Fruit fly (Drosophila melanogaster) whole organism, embryonic: ENCODE results near the gene CG6398.

ENCODE experiments used
- Adf1 ChIP-seq: fragments of 200-800 bp; sonication (Bioruptor generic); IDR thresholded peaks from 2 replicates; pipeline ENCODE4 v1.3.6; 2022; ENCODE audit warnings: missing biosample characterization, missing genetic modification characterization
- CG10147 ChIP-seq: fragments of 200-800 bp; sonication (Bioruptor generic); optimal IDR thresholded peaks from 2 replicates; lab custom pipeline; 2019; ENCODE audit warnings: missing biosample characterization, mild to moderate bottlenecking, missing genetic modification characterization, moderate library complexity
- CG10543 ChIP-seq: fragments of 200-800 bp; sonication (Bioruptor generic); optimal IDR thresholded peaks from 3 replicates; lab custom pipeline; 2017; ENCODE audit warnings: missing biosample characterization, mild to moderate bottlenecking, missing genetic modification characterization, moderate library complexity
- CG13894 ChIP-seq: fragments of 200-800 bp; sonication (Bioruptor generic); optimal IDR thresholded peaks from 3 replicates; lab custom pipeline; 2018; ENCODE audit warnings: missing biosample characterization, mild to moderate bottlenecking, missing genetic modification characterization, moderate library complexity
- CG15011 ChIP-seq: fragments of 200-800 bp; sonication (Bioruptor generic); optimal IDR thresholded peaks from 3 replicates; lab custom pipeline; 2018; ENCODE audit warnings: missing biosample characterization, mild to moderate bottlenecking, missing genetic modification characterization
- CG15073 ChIP-seq: fragments of 200-800 bp; sonication (Bioruptor generic); optimal IDR thresholded peaks from 2 replicates; lab custom pipeline; 2016; ENCODE audit warnings: missing biosample characterization, missing genetic modification characterization
- CG1603 ChIP-seq: fragments of 200-800 bp; sonication (Bioruptor generic); optimal IDR thresholded peaks from 2 replicates; lab custom pipeline; 2019; ENCODE audit warnings: missing biosample characterization, mild to moderate bottlenecking, missing genetic modification characterization, moderate library complexity
- CG2199 ChIP-seq: fragments of 200-800 bp; sonication (Bioruptor generic); IDR thresholded peaks from 3 replicates; pipeline ENCODE4 v1.3.6; 2022; ENCODE audit warnings: missing biosample characterization, missing genetic modification characterization
- CG3065 ChIP-seq: fragments of 200-800 bp; sonication (Bioruptor generic); optimal IDR thresholded peaks from 2 replicates; lab custom pipeline; 2016; ENCODE audit warnings: missing biosample characterization, missing genetic modification characterization
- CG31224 ChIP-seq: fragments of 200-800 bp; sonication (Bioruptor generic); IDR thresholded peaks from 2 replicates; pipeline ENCODE4 v1.3.6; 2022; ENCODE audit warnings: missing biosample characterization, missing genetic modification characterization
- CG31365 ChIP-seq: fragments of 200-800 bp; sonication (Bioruptor generic); optimal IDR thresholded peaks from 2 replicates; lab custom pipeline; 2018; ENCODE audit warnings: missing biosample characterization, mild to moderate bottlenecking, missing genetic modification characterization
- CG3995 ChIP-seq: fragments of 200-800 bp; sonication (Bioruptor generic); optimal IDR thresholded peaks from 3 replicates; lab custom pipeline; 2016; ENCODE audit warnings: missing biosample characterization, missing genetic modification characterization
- CG4404 ChIP-seq: fragments of 200-800 bp; sonication (Bioruptor generic); IDR thresholded peaks from 2 replicates; pipeline ENCODE4 v1.3.6; 2022; ENCODE audit warnings: missing biosample characterization, missing genetic modification characterization
- CG4820 ChIP-seq: fragments of 200-800 bp; sonication (Bioruptor generic); optimal IDR thresholded peaks from 3 replicates; lab custom pipeline; 2016; ENCODE audit warnings: missing biosample characterization, missing genetic modification characterization
- CG6689 ChIP-seq: fragments of 200-800 bp; sonication (Bioruptor generic); IDR thresholded peaks from 2 replicates; pipeline ENCODE4 v1.3.6; 2022; ENCODE audit warnings: missing biosample characterization, missing genetic modification characterization
- CG8089 ChIP-seq: fragments of 200-800 bp; sonication (Bioruptor generic); optimal IDR thresholded peaks from 3 replicates; lab custom pipeline; 2016; ENCODE audit warnings: missing biosample characterization, missing genetic modification characterization
- CG9727 ChIP-seq: fragments of 200-800 bp; sonication (Bioruptor generic); optimal IDR thresholded peaks from 3 replicates; lab custom pipeline; 2017; ENCODE audit warnings: missing biosample characterization, mild to moderate bottlenecking, missing genetic modification characterization
- D19A ChIP-seq: fragments of 200-800 bp; optimal IDR thresholded peaks from 3 replicates; lab custom pipeline; 2019; ENCODE audit warnings: missing biosample characterization, mild to moderate bottlenecking, missing genetic modification characterization, moderate library complexity
- Dll ChIP-seq: fragments of 200-800 bp; sonication (Bioruptor generic); IDR thresholded peaks from 4 replicates; pipeline ENCODE4 v1.3.6; 2022; ENCODE audit warnings: missing biosample characterization, missing genetic modification characterization; ENCODE audit not compliant: partially characterized antibody
- Dp ChIP-seq: fragments of 200-800 bp; sonication (Bioruptor generic); optimal IDR thresholded peaks from 2 replicates; lab custom pipeline; 2018; ENCODE audit warnings: missing biosample characterization, mild to moderate bottlenecking, missing genetic modification characterization, moderate library complexity
- Eip74EF ChIP-seq, 2 experiments: fragments of 200-800 bp in 1 of 2; fragments of >200 bp in 1 of 2; sonication (Bioruptor generic) in 1 of 2; optimal IDR thresholded peaks; 2 replicates each; lab custom pipeline; 2017 to 2019; ENCODE audit warnings: missing biosample characterization in 2 of 2, missing genetic modification characterization in 2 of 2, mild to moderate bottlenecking in 1 of 2, moderate library complexity in 1 of 2
- Gsc ChIP-seq: fragments of 200-800 bp; sonication (Bioruptor generic); IDR thresholded peaks from 2 replicates; pipeline ENCODE4 v1.3.6; 2022; ENCODE audit warnings: missing biosample characterization, missing genetic modification characterization
- HLH54F ChIP-seq: fragments of 200-800 bp; sonication (Bioruptor generic); optimal IDR thresholded peaks from 3 replicates; lab custom pipeline; 2016; ENCODE audit warnings: missing biosample characterization, missing genetic modification characterization
- Hr39 ChIP-seq: fragments of >200 bp; optimal IDR thresholded peaks from 2 replicates; lab custom pipeline; 2017
- Jarid2 ChIP-seq: fragments of 200-800 bp; sonication (Bioruptor generic); optimal IDR thresholded peaks from 3 replicates; lab custom pipeline; 2017; ENCODE audit warnings: mild to moderate bottlenecking, missing biosample characterization, missing genetic modification reagents, missing genetic modification characterization
- Lhr ChIP-seq: fragments of 200-800 bp; sonication (Bioruptor generic); optimal IDR thresholded peaks from 3 replicates; lab custom pipeline; 2017; ENCODE audit warnings: mild to moderate bottlenecking, missing biosample characterization, missing genetic modification reagents, missing genetic modification characterization
- Myb ChIP-seq: fragments of 200-800 bp; sonication (Bioruptor generic); optimal IDR thresholded peaks from 2 replicates; lab custom pipeline; 2016; ENCODE audit warnings: missing biosample characterization, missing genetic modification characterization
- Nf-YB ChIP-seq: fragments of 200-800 bp; sonication (Bioruptor generic); optimal IDR thresholded peaks from 3 replicates; lab custom pipeline; 2019; ENCODE audit warnings: missing biosample characterization, mild to moderate bottlenecking, missing genetic modification characterization, moderate library complexity
- Six4 ChIP-seq: fragments of 200-800 bp; sonication (Bioruptor generic); optimal IDR thresholded peaks from 2 replicates; lab custom pipeline; 2016; ENCODE audit warnings: missing biosample characterization, missing genetic modification characterization
- Sox102F ChIP-seq: fragments of 200-800 bp; sonication (Bioruptor generic); optimal IDR thresholded peaks from 2 replicates; lab custom pipeline; 2018; ENCODE audit warnings: missing biosample characterization, mild to moderate bottlenecking, missing genetic modification characterization, moderate library complexity
- ara ChIP-seq: fragments of 200-800 bp; sonication (Bioruptor generic); IDR thresholded peaks from 2 replicates; pipeline ENCODE4 v1.3.6; 2022; ENCODE audit warnings: missing biosample characterization, missing genetic modification characterization
- bcd ChIP-seq: fragments of 200-800 bp; sonication (Bioruptor generic); optimal IDR thresholded peaks from 2 replicates; lab custom pipeline; 2017; ENCODE audit warnings: missing biosample characterization, mild to moderate bottlenecking, missing genetic modification characterization
- bowl ChIP-seq: fragments of 200-800 bp; sonication (Bioruptor generic); IDR thresholded peaks from 2 replicates; pipeline ENCODE4 v1.3.6; 2022; ENCODE audit warnings: missing biosample characterization, missing genetic modification characterization
- chm ChIP-seq: fragments of 200-800 bp; sonication (Bioruptor generic); IDR thresholded peaks from 2 replicates; pipeline ENCODE4 v1.3.6; 2022; ENCODE audit warnings: missing biosample characterization, missing genetic modification characterization
- cwo ChIP-seq: fragments of 200-800 bp; sonication (Bioruptor generic); optimal IDR thresholded peaks from 3 replicates; lab custom pipeline; 2017; ENCODE audit warnings: missing biosample characterization, missing genetic modification characterization, mild to moderate bottlenecking, moderate library complexity, missing genetic modification reagents
- dysf ChIP-seq: fragments of 200-800 bp; sonication (Bioruptor generic); IDR thresholded peaks from 3 replicates; pipeline ENCODE4 v1.3.6; 2022; ENCODE audit warnings: missing biosample characterization, missing genetic modification characterization
- eve ChIP-seq, 2 experiments: fragments of >200 bp; optimal IDR thresholded peaks; 2 replicates each; lab custom pipeline; 2017; ENCODE audit warnings: missing biosample characterization in 2 of 2, missing genetic modification characterization in 2 of 2
- fru ChIP-seq: fragments of >200 bp; optimal IDR thresholded peaks from 2 replicates; lab custom pipeline; 2017
- gcm ChIP-seq: fragments of 200-800 bp; sonication (Bioruptor generic); optimal IDR thresholded peaks from 2 replicates; lab custom pipeline; 2019; ENCODE audit warnings: missing biosample characterization, mild to moderate bottlenecking, missing genetic modification characterization, moderate library complexity
- jigr1 ChIP-seq: fragments of 200-800 bp; sonication (Bioruptor generic); IDR thresholded peaks from 3 replicates; pipeline ENCODE4 v1.3.6; 2022; ENCODE audit warnings: missing biosample characterization, missing genetic modification characterization
- knrl ChIP-seq: fragments of 200-800 bp; sonication (Bioruptor generic); IDR thresholded peaks from 3 replicates; pipeline ENCODE4 v1.3.6; 2022; ENCODE audit warnings: missing biosample characterization, missing genetic modification characterization; ENCODE audit not compliant: partially characterized antibody
- otp ChIP-seq: fragments of 200-800 bp; sonication (Bioruptor generic); IDR thresholded peaks from 3 replicates; pipeline ENCODE4, ENCODE4 v1.3.6; 2022; ENCODE audit warnings: missing biosample characterization, missing genetic modification characterization
- row ChIP-seq: fragments of 200-800 bp; sonication (Bioruptor generic); IDR thresholded peaks from 3 replicates; pipeline ENCODE4 v1.3.6; 2022; ENCODE audit warnings: missing biosample characterization, missing genetic modification characterization
- seq ChIP-seq: fragments of 200-800 bp; sonication (Bioruptor generic); IDR thresholded peaks from 2 replicates; pipeline ENCODE4 v1.3.6; 2022; ENCODE audit warnings: missing biosample characterization, missing genetic modification characterization
- sima ChIP-seq: fragments of 200-800 bp; sonication (Bioruptor generic); optimal IDR thresholded peaks from 2 replicates; lab custom pipeline; 2016; ENCODE audit warnings: missing biosample characterization, missing genetic modification characterization
- sr ChIP-seq: fragments of 200-800 bp; sonication (Bioruptor generic); IDR thresholded peaks from 3 replicates; pipeline ENCODE4 v1.3.6; 2022; ENCODE audit warnings: missing biosample characterization, missing genetic modification characterization
- stwl ChIP-seq: fragments of 200-800 bp; sonication (Bioruptor generic); optimal IDR thresholded peaks from 3 replicates; lab custom pipeline; 2018; ENCODE audit warnings: missing biosample characterization, mild to moderate bottlenecking, missing genetic modification characterization, moderate library complexity
- tll ChIP-seq, 2 experiments: fragments of 200-800 bp in 1 of 2; fragments of >200 bp in 1 of 2; sonication (Bioruptor generic) in 1 of 2; optimal IDR thresholded peaks; 2 replicates each; lab custom pipeline; 2017 to 2019; ENCODE audit warnings: missing biosample characterization in 2 of 2, missing genetic modification characterization in 2 of 2, mild to moderate bottlenecking in 1 of 2, moderate library complexity in 1 of 2
- trem ChIP-seq: fragments of 200-800 bp; optimal IDR thresholded peaks from 3 replicates; lab custom pipeline; 2019; ENCODE audit warnings: missing biosample characterization, mild to moderate bottlenecking, missing genetic modification characterization, moderate library complexity
- ttk ChIP-seq: fragments of 200-800 bp; sonication (Bioruptor generic); IDR thresholded peaks from 2 replicates; pipeline ENCODE4 v2.1.2; 2022; ENCODE audit warnings: missing biosample characterization, missing genetic modification characterization
- zen ChIP-seq: fragments of 200-800 bp; sonication (Bioruptor generic); optimal IDR thresholded peaks from 3 replicates; lab custom pipeline; 2018; ENCODE audit warnings: missing biosample characterization, mild to moderate bottlenecking, missing genetic modification characterization, moderate library complexity

CG6398 gene

DNA sequence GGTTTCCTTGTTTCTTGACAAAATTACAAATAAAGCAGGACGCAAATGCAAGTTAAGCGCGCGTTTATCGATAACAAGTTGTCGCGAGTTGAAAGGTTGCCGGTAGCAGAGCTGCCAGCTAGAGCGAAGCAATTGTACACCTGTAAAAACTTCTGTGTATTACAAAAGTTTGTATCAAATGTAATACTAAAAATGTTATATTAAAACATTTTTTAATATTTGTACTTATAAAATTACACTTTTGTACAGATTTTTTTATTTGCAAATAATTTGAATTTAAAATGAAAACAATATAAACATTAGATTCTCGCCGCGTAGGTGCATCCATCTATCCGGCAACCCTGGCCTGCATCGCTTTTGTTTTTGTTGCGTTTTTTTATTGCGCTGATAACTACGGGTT, 14.0 kb downstream of the CG6398 start, which contains the start of the genes CG8142 and Ucp4A (continued):
- TF ChIP-seq CG10543 (peak; percentile 83), tll (GFP tag; optimal IDR thresholded peaks at IDR 0.05; lab: Kevin White, UChicago) (peak in 1 of 2 experiments; percentile 7), ttk (GFP tag; lab: Robert Waterston, UW) (peak; percentile 97), CG9727 (peak; percentile 93), Hr39 (no peak), Dll (GFP tag; lab: Robert Waterston, UW) (0 out of 4 replicates have a peak, but pooled peaks have one; percentile 40), D19A (tag; lab: Kevin White, UChicago) (peak; percentile 85), dysf (GFP tag; lab: Robert Waterston, UW) (peak; percentile 96), Sox102F (peak; percentile 92), eve (GFP tag; optimal IDR thresholded peaks at IDR 0.05; lab: Kevin White, UChicago) (no peak), Eip74EF (GFP tag; optimal IDR thresholded peaks at IDR 0.05; lab: Kevin White, UChicago) (peak in 1 of 2 experiments; percentile 56), stwl (tag; lab: Kevin White, UChicago) (peak; percentile 80), bcd (GFP tag; lab: Kevin White, UChicago) (peak; percentile 93), chm (peak; percentile 83), row (GFP tag; lab: Robert Waterston, UW) (peak; percentile 99), CG8089 (GFP tag; lab: Kevin White, UChicago) (peak; percentile 30), CG3065 (GFP tag; lab: Kevin White, UChicago) (peak; percentile 81), CG2199 (peak; percentile 79; the same call in 1 of the 3 replicates), trem (peak; percentile 92), Myb (GFP tag; lab: Kevin White, UChicago) (peak; percentile 23), Six4 (peak; percentile 87), otp (GFP tag; lab: Robert Waterston, UW) (peak; percentile 87), CG4404 (GFP tag; lab: Robert Waterston, UW) (peak; percentile 95), CG10147 (GFP tag; lab: Kevin White, UChicago) (peak; percentile 79), HLH54F (GFP tag; lab: Kevin White, UChicago) (peak; percentile 54), ara (GFP tag; lab: Robert Waterston, UW) (peak; percentile 96), CG15011 (GFP tag; lab: Kevin White, UChicago) (peak; percentile 82), CG31224 (GFP tag; lab: Robert Waterston, UW) (peak; percentile 88), sr (GFP tag; lab: Robert Waterston, UW) (peak; percentile 43; the same call in 2 of the 3 replicates), CG13894 (peak; percentile 83), seq (GFP tag; lab: Robert Waterston, UW) (peak; percentile 93), zen (tag; lab: Kevin White, UChicago) (peak; percentile 91), CG1603 (tag; lab: Kevin White, UChicago) (peak; percentile 47), CG15073 (GFP tag; lab: Kevin White, UChicago) (peak; percentile 53), Adf1 (GFP tag; lab: Robert Waterston, UW) (peak; percentile 74), bowl (GFP tag; lab: Robert Waterston, UW) (peak; percentile 82), Nf-YB (peak; percentile 63), jigr1 (peak; percentile 93), CG3995 (GFP tag; lab: Kevin White, UChicago) (peak; percentile 39), knrl (peak; percentile 53; the same call in 2 of the 3 replicates), CG6689 (GFP tag; lab: Robert Waterston, UW) (peak; percentile 98), Lhr (peak; percentile 75), gcm (GFP tag; lab: Kevin White, UChicago) (peak; percentile 84), Jarid2 (GFP tag; lab: Kevin White, UChicago) (no peak), fru (lab: Kevin White, UChicago) (no peak), sima (GFP tag; lab: Kevin White, UChicago) (no peak), Dp (peak; percentile 71), CG4820 (GFP tag; lab: Kevin White, UChicago) (peak; percentile 91), CG31365 (tag; lab: Kevin White, UChicago) (no peak), Gsc (GFP tag; lab: Robert Waterston, UW) (peak; percentile 88), cwo (GFP tag; lab: Kevin White, UChicago) (peak; percentile 81)
